Fruit fly (Drosophila melanogaster) Kc167 (cell line): ENCODE measurements around the gene CG34136.

Source experiments
- Myc ChIP-seq: fragments of >200 bp; optimal IDR thresholded peaks from 2 replicates; lab custom pipeline; 2017; ENCODE audit warnings: missing external identifiers
- Sin3A ChIP-seq: fragments of >200 bp; optimal IDR thresholded peaks from 2 replicates; lab custom pipeline; 2018; ENCODE audit warnings: missing external identifiers
- h ChIP-seq: fragments of >200 bp; optimal IDR thresholded peaks from 3 replicates; lab custom pipeline; 2018; ENCODE audit warnings: missing external identifiers
- insv ChIP-seq: fragments of >200 bp; optimal IDR thresholded peaks from 3 replicates; lab custom pipeline; 2018; ENCODE audit warnings: missing external identifiers
- psq ChIP-seq: fragments of >200 bp; optimal IDR thresholded peaks from 2 replicates; lab custom pipeline; 2017; ENCODE audit warnings: missing external identifiers
- ttk ChIP-seq: sonication (Bioruptor generic); optimal IDR thresholded peaks from 2 replicates; lab custom pipeline; 2017; ENCODE audit warnings: missing external identifiers

CG34136 gene

DNA sequence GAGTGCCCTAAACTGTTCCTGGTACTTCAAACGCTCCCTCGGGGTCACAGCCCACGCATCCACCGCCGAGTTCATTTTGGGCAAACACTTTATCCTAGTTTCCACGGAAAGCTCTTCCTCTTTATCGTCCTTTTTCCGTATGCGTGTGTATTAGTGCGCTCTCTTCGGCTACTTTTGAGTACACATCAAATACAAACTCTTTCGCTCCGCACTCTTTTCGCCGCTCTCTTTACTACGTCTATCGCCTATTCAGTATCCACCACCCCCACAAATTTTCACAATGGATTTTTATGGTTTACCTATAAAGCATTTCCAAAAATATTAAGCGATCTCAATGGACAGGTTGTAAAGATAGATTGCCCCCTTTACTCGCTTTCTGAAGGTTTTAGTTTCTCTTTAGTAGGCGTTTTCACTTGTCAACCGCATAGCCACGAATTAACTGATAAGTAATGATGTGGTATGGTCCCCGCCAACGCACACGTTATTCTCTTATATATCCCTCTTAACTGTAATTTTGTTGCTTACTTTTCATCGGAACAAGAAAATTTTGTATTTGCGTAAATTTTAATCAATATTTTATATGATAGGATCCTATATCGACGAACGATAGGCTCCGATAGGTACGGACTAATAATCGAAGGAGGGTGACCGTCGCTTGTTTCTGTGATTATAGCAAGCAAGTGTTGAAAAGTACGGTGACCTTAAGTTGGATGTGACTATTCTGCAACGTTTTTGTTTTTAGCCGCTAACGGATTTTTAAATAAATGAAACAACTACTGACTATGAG, 45.2 kb downstream of the CG34136 start, which contains the start of gene Dap160:
TSS of gene Dap160 (minus strand) at position 634 of the 787 bp plus-strand sequence.
- TF ChIP-seq ttk (lab: Kevin White, UChicago), result no peak
- TF ChIP-seq h, result no peak
- TF ChIP-seq Myc (lab: Kevin White, UChicago), result no peak
- no peak for TF ChIP-seq psq (lab: Kevin White, UChicago)
- TF ChIP-seq Sin3A (lab: Kevin White, UChicago), result no peak
- no peak for TF ChIP-seq insv

DNA sequence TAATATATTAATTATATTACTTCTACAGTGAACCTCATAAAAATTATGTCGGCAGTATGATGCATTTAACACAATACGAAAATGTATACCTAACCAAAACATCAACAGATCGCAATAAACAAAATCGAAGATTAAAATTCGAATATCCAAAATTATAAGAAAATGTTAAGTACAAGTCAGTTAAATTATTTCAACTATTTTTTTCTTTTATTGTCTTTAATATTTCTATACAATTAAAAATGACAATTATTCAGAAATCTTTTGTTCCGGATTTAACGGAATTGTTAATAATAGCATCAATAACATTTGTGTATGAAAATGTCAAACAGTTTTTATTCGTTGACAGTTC, 45.8 kb downstream of the CG34136 start:
- TF ChIP-seq psq (lab: Kevin White, UChicago) (no peak), Myc (lab: Kevin White, UChicago) (no peak), insv (no peak), ttk (lab: Kevin White, UChicago) (no peak)

DNA sequence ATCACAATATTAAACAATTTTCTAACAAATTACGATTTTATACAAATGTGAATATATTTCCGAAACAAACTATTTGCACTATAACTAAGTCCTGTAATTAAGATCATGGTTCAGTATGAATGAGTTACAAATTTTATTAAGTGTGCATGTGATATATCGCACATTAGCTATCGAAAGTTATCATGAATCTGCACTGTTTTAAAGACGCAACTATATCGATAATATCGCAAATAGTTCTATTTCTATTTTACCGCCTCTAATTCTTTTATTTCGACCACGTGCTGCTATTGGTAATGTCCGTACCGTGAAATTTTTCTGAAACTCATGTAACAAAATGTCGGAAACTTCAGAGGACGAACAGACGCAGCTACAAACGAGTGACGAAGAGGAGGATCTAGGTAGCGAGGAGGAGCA, 46.3 kb downstream of the CG34136 start, which contains the start of gene pths:
TSS of gene pths (plus strand) at position 258 of the 414 bp plus-strand sequence.
- no peak for TF ChIP-seq Sin3A (lab: Kevin White, UChicago)

DNA sequence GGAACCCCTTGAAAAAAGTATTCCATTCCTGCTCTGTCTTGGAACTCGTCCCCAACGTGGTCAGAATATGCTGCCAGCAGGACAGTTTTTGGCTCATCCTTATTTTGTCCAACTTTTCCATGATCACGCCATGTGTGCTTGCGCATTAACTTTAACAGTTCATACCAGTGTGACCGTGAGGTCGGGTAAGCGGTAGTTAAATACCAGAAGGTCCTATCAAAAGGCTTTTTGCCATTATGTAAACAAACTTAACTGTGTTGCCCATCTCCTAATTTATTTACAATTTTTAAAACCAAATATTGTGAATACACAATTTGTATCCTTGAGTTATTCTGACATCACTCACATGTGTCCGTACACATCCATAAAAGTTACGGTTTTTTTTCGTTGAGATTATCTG, 51.5 kb downstream of the CG34136 start, which contains the start of gene del:
TSS of gene del (minus strand) at position 305 of the 400 bp plus-strand sequence.
- TF ChIP-seq Myc (lab: Kevin White, UChicago) (no peak), psq (lab: Kevin White, UChicago) (no peak), h (no peak), ttk (lab: Kevin White, UChicago) (no peak), insv (no peak), Sin3A (lab: Kevin White, UChicago) (no peak)
